Worm (Caenorhabditis elegans) whole organism, L3 larva: ENCODE results near the gene hsp-6.
A peak's percentile ranks its signal among the peaks of the same experiment; 100 is the strongest.

Source experiments
- R02D3.7 ChIP-seq: fragments of 150-350 bp; optimal IDR thresholded peaks from 2 replicates; lab custom pipeline; 2014; ENCODE audit warnings: missing biosample characterization, missing genetic modification characterization
- ama-1 ChIP-seq: fragments of 150-350 bp; optimal IDR thresholded peaks from 2 replicates; lab custom pipeline; 2018
- ceh-28 ChIP-seq: fragments of 150-350 bp; optimal IDR thresholded peaks from 2 replicates; lab custom pipeline; 2014; ENCODE audit warnings: missing biosample characterization, missing genetic modification reagents, missing genetic modification characterization
- ceh-9 ChIP-seq: sonication (generic microtip); optimal IDR thresholded peaks from 2 replicates; lab custom pipeline; 2018; ENCODE audit warnings: missing biosample characterization, missing genetic modification characterization
- daf-12 ChIP-seq: fragments of 150-350 bp; optimal IDR thresholded peaks from 2 replicates; lab custom pipeline; 2014; ENCODE audit warnings: missing biosample characterization, missing genetic modification reagents, missing genetic modification characterization
- egl-5 ChIP-seq: fragments of 150-350 bp; optimal IDR thresholded peaks from 2 replicates; lab custom pipeline; 2017; ENCODE audit warnings: missing biosample characterization, missing genetic modification reagents, missing genetic modification characterization, inconsistent platforms
- elt-1 ChIP-seq: fragments of 150-350 bp; optimal IDR thresholded peaks from 2 replicates; lab custom pipeline; 2014; ENCODE audit warnings: missing biosample characterization, missing genetic modification characterization
- elt-2 ChIP-seq: sonication (generic microtip); optimal IDR thresholded peaks from 2 replicates; lab custom pipeline; 2016; ENCODE audit warnings: missing genetic modification reagents, mild to moderate bottlenecking, missing genetic modification characterization, missing compliant biosample characterization
- fkh-10 ChIP-seq: sonication (generic microtip); optimal IDR thresholded peaks from 2 replicates; lab custom pipeline; 2017; ENCODE audit warnings: missing biosample characterization, missing genetic modification reagents, missing genetic modification characterization
- fkh-2 ChIP-seq: fragments of 150-350 bp; optimal IDR thresholded peaks from 2 replicates; lab custom pipeline; 2014; ENCODE audit warnings: missing biosample characterization, missing genetic modification reagents, missing genetic modification characterization
- fos-1 ChIP-seq: fragments of 150-350 bp; optimal IDR thresholded peaks from 2 replicates; lab custom pipeline; 2014; ENCODE audit warnings: missing biosample characterization, missing genetic modification characterization
- hmg-11 ChIP-seq: sonication (generic microtip); optimal IDR thresholded peaks from 2 replicates; lab custom pipeline; 2016; ENCODE audit warnings: missing genetic modification characterization, missing compliant biosample characterization
- jun-1 ChIP-seq: fragments of 150-350 bp; optimal IDR thresholded peaks from 2 replicates; lab custom pipeline; 2014; ENCODE audit warnings: missing biosample characterization, missing genetic modification reagents, missing genetic modification characterization
- lin-15B ChIP-seq: fragments of 150-350 bp; optimal IDR thresholded peaks from 2 replicates; lab custom pipeline; 2014; ENCODE audit warnings: missing biosample characterization, missing genetic modification characterization
- lin-39 ChIP-seq: fragments of 150-350 bp; optimal IDR thresholded peaks from 2 replicates; lab custom pipeline; 2018; ENCODE audit warnings: missing biosample characterization, missing genetic modification reagents, missing genetic modification characterization
- lsy-12 ChIP-seq: sonication (generic microtip); optimal IDR thresholded peaks from 2 replicates; lab custom pipeline; 2016; ENCODE audit warnings: mild to moderate bottlenecking, missing genetic modification characterization, missing compliant biosample characterization
- mdl-1 ChIP-seq: fragments of 150-350 bp; optimal IDR thresholded peaks from 2 replicates; lab custom pipeline; 2014; ENCODE audit warnings: missing biosample characterization, missing genetic modification characterization
- nfya-1 ChIP-seq: sonication (generic microtip); optimal IDR thresholded peaks from 2 replicates; lab custom pipeline; 2017; ENCODE audit warnings: missing genetic modification characterization, mild to moderate bottlenecking, missing compliant biosample characterization, antibody characterized with exemption, moderate library complexity; ENCODE audit not compliant: insufficient read depth
- nhr-11 ChIP-seq: fragments of 150-350 bp; optimal IDR thresholded peaks from 2 replicates; lab custom pipeline; 2014; ENCODE audit warnings: missing biosample characterization, missing genetic modification characterization
- nhr-12 ChIP-seq: fragments of 150-350 bp; optimal IDR thresholded peaks from 2 replicates; lab custom pipeline; 2014; ENCODE audit warnings: missing biosample characterization, missing genetic modification characterization
- nhr-23 ChIP-seq: fragments of 150-350 bp; optimal IDR thresholded peaks from 2 replicates; lab custom pipeline; 2014; ENCODE audit warnings: missing biosample characterization, missing genetic modification reagents, missing genetic modification characterization
- nhr-25 ChIP-seq: sonication (generic microtip); optimal IDR thresholded peaks from 2 replicates; lab custom pipeline; 2017; ENCODE audit warnings: missing biosample characterization, missing genetic modification characterization
- nhr-43 ChIP-seq: sonication (generic microtip); optimal IDR thresholded peaks from 2 replicates; lab custom pipeline; 2016; ENCODE audit warnings: mild to moderate bottlenecking, missing genetic modification characterization, missing compliant biosample characterization; ENCODE audit not compliant: poor library complexity, severe bottlenecking
- nhr-67 ChIP-seq: fragments of 150-350 bp; optimal IDR thresholded peaks from 2 replicates; lab custom pipeline; 2014; ENCODE audit warnings: missing biosample characterization, missing genetic modification characterization
- nhr-77 ChIP-seq: fragments of 150-350 bp; optimal IDR thresholded peaks from 2 replicates; lab custom pipeline; 2014; ENCODE audit warnings: missing biosample characterization, missing genetic modification characterization
- pha-4 ChIP-seq: fragments of 150-350 bp; optimal IDR thresholded peaks from 2 replicates; lab custom pipeline; 2014; ENCODE audit warnings: missing biosample characterization, missing genetic modification reagents, missing genetic modification characterization
- pqm-1 ChIP-seq: fragments of 150-350 bp; optimal IDR thresholded peaks from 2 replicates; lab custom pipeline; 2017; ENCODE audit warnings: missing biosample characterization, missing genetic modification characterization, inconsistent platforms
- sea-2 ChIP-seq: fragments of 150-350 bp; sonication (generic microtip); optimal IDR thresholded peaks from 4 replicates; lab custom pipeline; 2014; ENCODE audit warnings: missing biosample characterization, missing genetic modification reagents, missing genetic modification characterization
- skn-1 ChIP-seq: fragments of 150-350 bp; optimal IDR thresholded peaks from 2 replicates; lab custom pipeline; 2014; ENCODE audit warnings: missing biosample characterization, missing genetic modification characterization
- snpc-4 ChIP-seq: fragments of 150-350 bp; optimal IDR thresholded peaks from 2 replicates; lab custom pipeline; 2014; ENCODE audit warnings: missing biosample characterization, missing genetic modification characterization
- tbx-2 ChIP-seq: sonication (generic microtip); optimal IDR thresholded peaks from 2 replicates; lab custom pipeline; 2016; ENCODE audit warnings: mild to moderate bottlenecking, missing genetic modification characterization, missing compliant biosample characterization
- unc-39 ChIP-seq: sonication (generic microtip); optimal IDR thresholded peaks from 4 replicates; lab custom pipeline; 2017; ENCODE audit warnings: missing biosample characterization, missing genetic modification characterization
- zag-1 ChIP-seq: fragments of 150-350 bp; optimal IDR thresholded peaks from 2 replicates; lab custom pipeline; 2014; ENCODE audit warnings: missing biosample characterization, missing genetic modification characterization
- ztf-11 ChIP-seq: fragments of 150-350 bp; optimal IDR thresholded peaks from 2 replicates; lab custom pipeline; 2014; ENCODE audit warnings: missing biosample characterization, missing genetic modification characterization
- ztf-4 ChIP-seq: fragments of 150-350 bp; optimal IDR thresholded peaks from 2 replicates; lab custom pipeline; 2014; ENCODE audit warnings: missing biosample characterization, missing genetic modification characterization

Gene hsp-6

DNA sequence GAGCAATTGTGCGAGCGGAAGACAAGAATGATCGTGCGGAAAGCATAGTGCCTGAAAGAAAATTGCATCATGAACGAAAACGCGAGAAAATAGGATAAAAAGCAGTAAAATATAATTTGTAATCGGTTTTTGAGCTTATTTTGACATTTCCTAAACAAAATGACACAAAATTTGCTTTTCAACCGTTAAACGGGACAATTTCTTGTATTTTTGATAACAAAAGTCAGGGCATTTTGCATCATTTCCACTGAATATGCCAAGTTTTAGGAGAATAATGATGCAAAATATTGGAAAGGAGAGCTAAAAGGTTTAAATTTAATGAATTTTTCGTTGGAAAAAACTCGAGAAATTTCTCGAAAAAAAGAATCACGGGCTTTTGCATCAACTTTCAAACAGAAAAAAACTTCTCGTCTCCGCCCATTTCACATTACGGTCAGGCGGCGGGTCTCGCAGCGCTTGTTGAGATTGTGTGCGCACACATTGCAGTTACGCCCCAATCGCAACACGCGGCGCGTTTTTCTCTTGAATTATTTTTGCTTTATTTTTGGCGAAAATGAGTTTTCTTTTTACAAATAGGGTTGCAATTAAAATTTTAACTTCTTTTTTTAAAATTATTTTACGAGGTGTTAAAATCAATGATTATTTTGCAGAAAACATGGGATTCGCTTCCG lies at the start of gene hsp-6, which contains the start of gene C37H5.5:
Gene hsp-6 (minus strand): TSS at position 51 of the 671 bp plus-strand sequence.
Gene C37H5.5 (plus strand): TSS at position 651 of the 671 bp plus-strand sequence.
- peak; percentile 67 for TF ChIP-seq skn-1 (tag; lab: Kevin White, UChicago)
- TF ChIP-seq jun-1 (tag; lab: Kevin White, UChicago): peak; percentile 32
- no peak for TF ChIP-seq sea-2 (GFP tag; lab: Kevin White, UChicago)
- peak; percentile 91 for TF ChIP-seq lin-15B (tag; lab: Kevin White, UChicago)
- peak; percentile 79 for TF ChIP-seq nhr-25 (tag; lab: Kevin White, UChicago)
- no peak for TF ChIP-seq zag-1 (tag; lab: Kevin White, UChicago)
- peak; percentile 47 for TF ChIP-seq ceh-28 (tag; lab: Kevin White, UChicago)
- TF ChIP-seq R02D3.7 (tag; lab: Kevin White, UChicago): peak; percentile 50
- no peak for TF ChIP-seq daf-12 (tag; lab: Kevin White, UChicago)
- TF ChIP-seq lsy-12 (tag; lab: Kevin White, UChicago): peak; percentile 50
- TF ChIP-seq nhr-23: peak; percentile 80
- peak; percentile 74 for TF ChIP-seq snpc-4 (tag; lab: Kevin White, UChicago)
- TF ChIP-seq egl-5 (tag; lab: Kevin White, UChicago): peak; percentile 28
- TF ChIP-seq elt-2 (tag; lab: Kevin White, UChicago): peak; percentile 60
- TF ChIP-seq fkh-10: peak; percentile 43
- TF ChIP-seq ztf-4 (tag; lab: Kevin White, UChicago): no peak
- peak; percentile 90 for TF ChIP-seq pha-4 (tag; lab: Kevin White, UChicago)
- TF ChIP-seq nhr-77: no peak
- peak; percentile 58 for TF ChIP-seq hmg-11 (tag; lab: Kevin White, UChicago)
- TF ChIP-seq nfya-1 (tag; lab: Kevin White, UChicago): peak; percentile 96
- peak; percentile 18 for TF ChIP-seq tbx-2 (tag; lab: Kevin White, UChicago)
- TF ChIP-seq lin-39 (tag; lab: Kevin White, UChicago): peak; percentile 92
- peak; percentile 59 for TF ChIP-seq pqm-1 (tag; lab: Kevin White, UChicago)

DNA sequence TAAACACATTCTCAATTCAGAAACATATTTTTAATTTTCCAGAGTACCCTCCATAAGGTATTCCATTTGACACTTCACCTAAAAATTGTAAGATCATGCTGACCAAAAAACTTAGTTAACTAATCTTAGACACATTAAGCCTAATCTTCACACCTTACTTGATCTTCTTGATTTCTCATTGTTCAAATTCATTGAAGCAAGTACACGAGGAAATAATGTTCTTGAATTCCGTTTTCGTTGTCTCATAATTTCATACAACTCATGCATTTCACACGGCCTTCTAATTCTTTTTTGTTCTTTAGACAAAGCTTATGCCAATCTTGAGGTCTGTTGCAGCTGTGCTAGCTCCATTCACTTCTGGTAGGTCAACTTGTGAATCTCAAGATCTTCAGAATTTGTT lies 45.4 kb upstream of the hsp-6 start, which contains the start of gene srd-33:
Gene srd-33 (plus strand): TSS at position 301 of the 400 bp plus-strand sequence.
- no peak for TF ChIP-seq elt-2 (tag; lab: Kevin White, UChicago)
- TF ChIP-seq mdl-1: no peak
- no peak for TF ChIP-seq nhr-12 (tag; lab: Kevin White, UChicago)
- TF ChIP-seq ztf-4 (tag; lab: Kevin White, UChicago): no peak
- TF ChIP-seq fkh-2: no peak
- no peak for TF ChIP-seq fkh-10
- TF ChIP-seq ztf-11: no peak
- TF ChIP-seq nhr-43 (tag; lab: Kevin White, UChicago): no peak
- no peak for TF ChIP-seq pqm-1 (tag; lab: Kevin White, UChicago)
- no peak for TF ChIP-seq ceh-9 (tag; lab: Kevin White, UChicago)
- no peak for TF ChIP-seq tbx-2 (tag; lab: Kevin White, UChicago)
- no peak for TF ChIP-seq fos-1 (tag; lab: Kevin White, UChicago)
- TF ChIP-seq lin-39 (tag; lab: Kevin White, UChicago): no peak
- TF ChIP-seq nfya-1 (tag; lab: Kevin White, UChicago): no peak
- TF ChIP-seq sea-2 (GFP tag; lab: Kevin White, UChicago): no peak
- no peak for TF ChIP-seq lin-15B (tag; lab: Kevin White, UChicago)

- no peak for TF ChIP-seq ama-1 (lab: Kevin White, UChicago)
- TF ChIP-seq nhr-11 (tag; lab: Kevin White, UChicago): peak; percentile 56
These were observed 44.1 kb upstream of the hsp-6 start for ce11 chrV:4870627-4871026.

- no peak for TF ChIP-seq elt-1 (tag; lab: Kevin White, UChicago)
- no peak for TF ChIP-seq nhr-67
- no peak for TF ChIP-seq ama-1 (lab: Kevin White, UChicago)
- TF ChIP-seq unc-39 (tag; lab: Kevin White, UChicago): no peak
- no peak for TF ChIP-seq daf-12 (tag; lab: Kevin White, UChicago)
- TF ChIP-seq, all 47 proteins: peak for 0
These were observed 42.1 kb upstream of the hsp-6 start for ce11 chrV:4868698-4869097.
